Worm (Caenorhabditis elegans): ENCODE data around the gene H12C20.7.

Gene H12C20.7

DNA sequence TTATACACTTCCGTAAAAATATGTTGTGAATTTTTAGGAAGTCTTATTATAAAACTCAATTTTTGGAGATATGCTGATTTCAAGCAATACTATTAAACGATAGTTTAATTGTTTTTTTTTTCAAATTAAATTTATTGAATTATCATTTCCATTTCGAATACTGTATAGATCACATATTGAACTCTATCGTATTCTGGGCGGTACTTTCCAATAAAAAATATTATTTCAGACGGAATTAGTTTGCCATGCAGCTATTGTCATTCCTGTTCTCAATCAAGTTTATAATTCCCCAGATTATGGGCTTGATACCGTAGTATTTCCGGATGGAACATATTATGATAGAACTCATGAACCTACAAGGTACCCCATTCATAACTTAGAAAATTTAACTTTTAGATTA lies 1.8 kb upstream of the H12C20.7 start:
- TF ChIP-seq elt-1 (tag; optimal IDR thresholded peaks at IDR 0.05; ENCODE audit: borderline replicate concordance, insufficient read depth) = no peak
- TF ChIP-seq snpc-4 (tag; optimal IDR thresholded peaks at IDR 0.05) = no peak
- no peak for TF ChIP-seq ham-2 (GFP tag; optimal IDR thresholded peaks at IDR 0.05)
- TF ChIP-seq flh-1 (GFP tag; optimal IDR thresholded peaks at IDR 0.05) = no peak
- no peak for TF ChIP-seq mab-5 (tag; optimal IDR thresholded peaks at IDR 0.05)
- TF ChIP-seq sptf-1 (tag; optimal IDR thresholded peaks at IDR 0.05) = no peak
- no peak for TF ChIP-seq lin-32 (GFP tag; optimal IDR thresholded peaks at IDR 0.05)
- no peak for TF ChIP-seq mep-1 (tag; optimal IDR thresholded peaks at IDR 0.05)
- TF ChIP-seq elt-3 (tag; optimal IDR thresholded peaks at IDR 0.05) = no peak
- no peak for TF ChIP-seq hlh-1 (tag; optimal IDR thresholded peaks at IDR 0.05)
- no peak for TF ChIP-seq lin-13 (tag; optimal IDR thresholded peaks at IDR 0.05)
- no peak for TF ChIP-seq unc-120 (tag; optimal IDR thresholded peaks at IDR 0.05; ENCODE audit: poor library complexity, severe bottlenecking)
- TF ChIP-seq lsy-2 (tag; optimal IDR thresholded peaks at IDR 0.05) = no peak
- no peak for TF ChIP-seq drap-1 (GFP tag; optimal IDR thresholded peaks at IDR 0.05)
- TF ChIP-seq tbx-8 (GFP tag; optimal IDR thresholded peaks at IDR 0.05) = no peak
- TF ChIP-seq ceh-39 (tag; optimal IDR thresholded peaks at IDR 0.05) = no peak
- TF ChIP-seq mls-2 (tag; optimal IDR thresholded peaks at IDR 0.05) = no peak
- TF ChIP-seq ceh-83 (GFP tag; optimal IDR thresholded peaks at IDR 0.05) = no peak
- no peak for TF ChIP-seq ceh-43 (GFP tag; optimal IDR thresholded peaks at IDR 0.05)
- TF ChIP-seq bed-3 (GFP tag; optimal IDR thresholded peaks at IDR 0.05) = no peak

DNA sequence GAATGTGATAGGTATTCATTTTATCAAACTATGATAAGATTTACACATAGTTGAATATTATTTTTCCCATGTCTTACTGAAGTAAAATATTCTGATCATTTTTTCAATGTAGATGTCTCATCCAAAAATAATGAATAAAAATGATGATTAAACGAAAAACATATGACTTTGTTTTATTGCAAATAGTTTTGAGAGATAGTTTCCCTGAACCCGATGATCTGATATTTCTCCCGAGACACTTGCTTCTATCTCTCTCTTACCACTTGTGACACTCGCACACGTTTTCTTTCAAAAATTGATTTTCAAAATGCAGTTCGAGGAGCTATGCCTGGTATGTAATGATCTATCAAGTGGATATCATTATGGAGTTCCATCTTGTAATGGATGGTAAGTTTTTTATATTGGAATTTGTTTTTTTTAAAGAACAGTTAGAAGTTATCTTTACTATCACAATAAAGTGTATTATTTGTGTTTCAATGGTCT lies 2.6 kb downstream of the H12C20.7 start, which contains the start of the genes nhr-101 and pms-2:
TSS of gene nhr-101 (plus strand) at position 308 of the 483 bp plus-strand sequence.
TSS of gene pms-2 (minus strand) at position 433 of the 483 bp plus-strand sequence.
- TF ChIP-seq nhr-237 (tag; optimal IDR thresholded peaks at IDR 0.05) (no peak), pha-4 (tag; optimal IDR thresholded peaks at IDR 0.05) (no peak), lsy-2 (tag; optimal IDR thresholded peaks at IDR 0.05) (no peak), sem-2 (GFP tag; optimal IDR thresholded peaks at IDR 0.05) (no peak), mab-5 (tag; optimal IDR thresholded peaks at IDR 0.05) (no peak), cnd-1 (tag; optimal IDR thresholded peaks at IDR 0.05) (no peak), zip-8 (tag; optimal IDR thresholded peaks at IDR 0.05) (no peak), M03D4.4 (tag; optimal IDR thresholded peaks at IDR 0.05) (no peak), mls-2 (tag; optimal IDR thresholded peaks at IDR 0.05) (no peak), ceh-83 (GFP tag; optimal IDR thresholded peaks at IDR 0.05) (no peak), unc-62 (GFP tag; optimal IDR thresholded peaks at IDR 0.05) (no peak), unc-120 (tag; optimal IDR thresholded peaks at IDR 0.05; ENCODE audit: poor library complexity, severe bottlenecking) (no peak), ham-2 (GFP tag; optimal IDR thresholded peaks at IDR 0.05) (no peak), ceh-43 (GFP tag; optimal IDR thresholded peaks at IDR 0.05) (no peak), bed-3 (GFP tag; optimal IDR thresholded peaks at IDR 0.05) (no peak), mep-1 (tag; optimal IDR thresholded peaks at IDR 0.05) (no peak), blmp-1 (tag; optimal IDR thresholded peaks at IDR 0.05) (no peak), ztf-11 (tag; optimal IDR thresholded peaks at IDR 0.05) (no peak), lin-32 (GFP tag; optimal IDR thresholded peaks at IDR 0.05) (no peak)

DNA sequence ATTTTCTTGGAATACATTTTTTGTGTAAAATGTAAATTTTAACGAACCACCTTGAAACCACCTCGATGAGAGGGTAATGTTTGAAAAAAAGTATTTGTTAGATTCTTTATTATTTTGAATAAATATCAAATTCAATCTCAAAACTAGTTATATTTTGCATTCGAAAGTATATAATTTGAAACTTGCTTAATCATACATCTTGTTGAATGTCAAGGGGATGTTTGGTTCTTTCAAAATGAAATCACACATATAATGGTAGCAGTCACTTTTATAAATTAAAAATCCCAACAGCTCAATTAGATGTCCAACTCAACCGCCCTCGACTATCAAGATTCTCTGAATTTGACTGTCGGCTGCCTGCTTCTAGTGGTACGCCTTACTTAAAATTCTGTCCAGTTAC lies 8.2 kb downstream of the H12C20.7 start, which contains the start of gene srx-87:
TSS of gene srx-87 (plus strand) at position 301 of the 400 bp plus-strand sequence.
- no peak for TF ChIP-seq blmp-1 (tag; optimal IDR thresholded peaks at IDR 0.05)

DNA sequence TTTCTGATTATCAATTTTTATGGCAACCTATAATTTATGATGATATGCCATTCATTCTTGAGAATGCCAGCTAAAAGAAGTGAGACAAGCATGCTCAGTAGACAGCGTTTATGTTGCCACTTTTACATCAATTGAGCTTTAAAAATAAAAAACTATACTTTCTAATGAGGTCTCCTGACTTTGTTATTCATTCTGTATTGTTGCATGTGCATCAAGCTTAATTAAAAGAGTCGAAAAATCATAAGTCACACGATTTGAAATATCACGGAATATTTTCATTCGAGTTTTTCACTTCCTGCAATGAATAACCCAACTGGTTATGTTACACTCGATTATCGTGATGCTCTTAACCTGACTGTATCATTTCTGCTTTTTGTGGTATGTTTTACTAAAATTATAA lies 10.1 kb downstream of the H12C20.7 start, which contains the start of gene srx-86:
TSS of gene srx-86 (plus strand) at position 301 of the 400 bp plus-strand sequence.
- TF ChIP-seq unc-62 (GFP tag; optimal IDR thresholded peaks at IDR 0.05) = no peak
- no peak for TF ChIP-seq drap-1 (GFP tag; optimal IDR thresholded peaks at IDR 0.05)
- no peak for TF ChIP-seq tbx-8 (GFP tag; optimal IDR thresholded peaks at IDR 0.05)
- TF ChIP-seq nhr-2 (tag; optimal IDR thresholded peaks at IDR 0.05) = no peak
- TF ChIP-seq blmp-1 (tag; optimal IDR thresholded peaks at IDR 0.05) = no peak
- no peak for TF ChIP-seq nhr-12 (tag; optimal IDR thresholded peaks at IDR 0.05)
- no peak for TF ChIP-seq unc-39 (tag; optimal IDR thresholded peaks at IDR 0.05)
- TF ChIP-seq elt-3 (tag; optimal IDR thresholded peaks at IDR 0.05) = no peak
- TF ChIP-seq ceh-43 (GFP tag; optimal IDR thresholded peaks at IDR 0.05) = no peak
- no peak for TF ChIP-seq mab-5 (tag; optimal IDR thresholded peaks at IDR 0.05)
- no peak for TF ChIP-seq ceh-83 (GFP tag; optimal IDR thresholded peaks at IDR 0.05)
- TF ChIP-seq nhr-28 (tag; optimal IDR thresholded peaks at IDR 0.05) = no peak
- no peak for TF ChIP-seq bed-3 (GFP tag; optimal IDR thresholded peaks at IDR 0.05)
- TF ChIP-seq sptf-1 (tag; optimal IDR thresholded peaks at IDR 0.05) = no peak
- no peak for TF ChIP-seq nhr-237 (tag; optimal IDR thresholded peaks at IDR 0.05)
- TF ChIP-seq zip-8 (tag; optimal IDR thresholded peaks at IDR 0.05) = no peak
- no peak for TF ChIP-seq ham-2 (GFP tag; optimal IDR thresholded peaks at IDR 0.05)
- no peak for TF ChIP-seq hlh-1 (tag; optimal IDR thresholded peaks at IDR 0.05)
- TF ChIP-seq lin-13 (tag; optimal IDR thresholded peaks at IDR 0.05) = no peak
- no peak for TF ChIP-seq nhr-76 (tag; optimal IDR thresholded peaks at IDR 0.05)

Data from whole organism, mixed stage, embryonic.